Worm (Caenorhabditis elegans): Measurements from ENCODE around the gene srt-73.

The srt-73 gene

ce11 chrIV:7879017-7879416, at the start of gene srt-73:
TSS of gene srt-73 (plus strand) at chrIV:7879317.
- no peak for TF ChIP-seq cog-1 (tag; optimal IDR thresholded peaks at IDR 0.05)
- TF ChIP-seq ref-1 (GFP tag; conservative IDR thresholded peaks at IDR 0.05), result no peak
- no peak for TF ChIP-seq med-1 (GFP tag; optimal IDR thresholded peaks at IDR 0.05; ENCODE audit: insufficient read depth)
- TF ChIP-seq T22C8.4 (GFP tag; IDR thresholded peaks at IDR 0.05), result no peak
- TF ChIP-seq ztf-23 (GFP tag; IDR thresholded peaks at IDR 0.05), result no peak
- TF ChIP-seq ztf-29 (GFP tag; IDR thresholded peaks at IDR 0.05), result no peak
- no peak for TF ChIP-seq klf-2 (GFP tag; conservative IDR thresholded peaks at IDR 0.05)
- TF ChIP-seq flt-1 (GFP tag; IDR thresholded peaks at IDR 0.05), result no peak
- TF ChIP-seq tab-1 (GFP tag; IDR thresholded peaks at IDR 0.05), result no peak

- TF ChIP-seq med-1 (GFP tag; optimal IDR thresholded peaks at IDR 0.05; ENCODE audit: insufficient read depth) (no peak), ref-1 (GFP tag; conservative IDR thresholded peaks at IDR 0.05) (no peak)
Observed at ce11 chrIV:7830151-7830550, 49.0 kb upstream of the srt-73 start, which contains the start of gene mvb-12. TSS of gene mvb-12 (plus strand) at chrIV:7830525.

- no peak for TF ChIP-seq klf-2 (GFP tag; conservative IDR thresholded peaks at IDR 0.05)
Observed at ce11 chrIV:7834625-7835228, 44.4 kb upstream of the srt-73 start, which contains the start of gene erp-44.2. TSS of gene erp-44.2 (minus strand) at chrIV:7834675.

ce11 chrIV:7836030-7836429, 43.1 kb upstream of the srt-73 start:
- TF ChIP-seq med-1 (GFP tag; optimal IDR thresholded peaks at IDR 0.05; ENCODE audit: insufficient read depth) (no peak), klf-2 (GFP tag; conservative IDR thresholded peaks at IDR 0.05) (no peak), flt-1 (GFP tag; IDR thresholded peaks at IDR 0.05) (no peak), ztf-29 (GFP tag; IDR thresholded peaks at IDR 0.05) (no peak), ref-1 (GFP tag; conservative IDR thresholded peaks at IDR 0.05) (no peak), T22C8.4 (GFP tag; IDR thresholded peaks at IDR 0.05) (no peak), cog-1 (tag; optimal IDR thresholded peaks at IDR 0.05) (no peak), ztf-23 (GFP tag; IDR thresholded peaks at IDR 0.05) (no peak), tab-1 (GFP tag; IDR thresholded peaks at IDR 0.05) (no peak)

ce11 chrIV:7836491-7836890, 42.6 kb upstream of the srt-73 start:
- TF ChIP-seq ref-1 (GFP tag; conservative IDR thresholded peaks at IDR 0.05), result no peak
- TF ChIP-seq T22C8.4 (GFP tag; IDR thresholded peaks at IDR 0.05), result no peak
- TF ChIP-seq med-1 (GFP tag; optimal IDR thresholded peaks at IDR 0.05; ENCODE audit: insufficient read depth), result no peak
- no peak for TF ChIP-seq cog-1 (tag; optimal IDR thresholded peaks at IDR 0.05)
- TF ChIP-seq tab-1 (GFP tag; IDR thresholded peaks at IDR 0.05), result no peak
- TF ChIP-seq klf-2 (GFP tag; conservative IDR thresholded peaks at IDR 0.05), result no peak
- TF ChIP-seq flt-1 (GFP tag; IDR thresholded peaks at IDR 0.05), result no peak
- no peak for TF ChIP-seq ztf-23 (GFP tag; IDR thresholded peaks at IDR 0.05)
- TF ChIP-seq ztf-29 (GFP tag; IDR thresholded peaks at IDR 0.05), result no peak

ce11 chrIV:7838426-7838825, 40.7 kb upstream of the srt-73 start, which contains the start of gene C06A6.7:
TSS of gene C06A6.7 (minus strand) at chrIV:7838526.
- TF ChIP-seq flt-1 (GFP tag; IDR thresholded peaks at IDR 0.05), result no peak
- TF ChIP-seq ztf-23 (GFP tag; IDR thresholded peaks at IDR 0.05), result no peak
- no peak for TF ChIP-seq cog-1 (tag; optimal IDR thresholded peaks at IDR 0.05)
- TF ChIP-seq T22C8.4 (GFP tag; IDR thresholded peaks at IDR 0.05), result no peak

ce11 chrIV:7839923-7840322, 39.2 kb upstream of the srt-73 start:
- no peak for TF ChIP-seq T22C8.4 (GFP tag; IDR thresholded peaks at IDR 0.05)
- no peak for TF ChIP-seq cog-1 (tag; optimal IDR thresholded peaks at IDR 0.05)
- TF ChIP-seq tab-1 (GFP tag; IDR thresholded peaks at IDR 0.05), result no peak
- no peak for TF ChIP-seq ztf-23 (GFP tag; IDR thresholded peaks at IDR 0.05)

ce11 chrIV:7841218-7841617, 37.9 kb upstream of the srt-73 start:
- TF ChIP-seq cog-1 (tag; optimal IDR thresholded peaks at IDR 0.05) (no peak), ztf-23 (GFP tag; IDR thresholded peaks at IDR 0.05) (no peak), T22C8.4 (GFP tag; IDR thresholded peaks at IDR 0.05) (no peak), tab-1 (GFP tag; IDR thresholded peaks at IDR 0.05) (no peak), med-1 (GFP tag; optimal IDR thresholded peaks at IDR 0.05; ENCODE audit: insufficient read depth) (no peak), ref-1 (GFP tag; conservative IDR thresholded peaks at IDR 0.05) (no peak)

ce11 chrIV:7844333-7844973, 34.7 kb upstream of the srt-73 start:
- TF ChIP-seq med-1 (GFP tag; optimal IDR thresholded peaks at IDR 0.05; ENCODE audit: insufficient read depth), result no peak
- TF ChIP-seq klf-2 (GFP tag; conservative IDR thresholded peaks at IDR 0.05), result no peak
- no peak for TF ChIP-seq flt-1 (GFP tag; IDR thresholded peaks at IDR 0.05)
- TF ChIP-seq cog-1 (tag; optimal IDR thresholded peaks at IDR 0.05), result no peak
- TF ChIP-seq ztf-23 (GFP tag; IDR thresholded peaks at IDR 0.05), result no peak
- TF ChIP-seq ztf-29 (GFP tag; IDR thresholded peaks at IDR 0.05), result no peak
- TF ChIP-seq ref-1 (GFP tag; conservative IDR thresholded peaks at IDR 0.05), result no peak
- no peak for TF ChIP-seq tab-1 (GFP tag; IDR thresholded peaks at IDR 0.05)
- no peak for TF ChIP-seq T22C8.4 (GFP tag; IDR thresholded peaks at IDR 0.05)

- TF ChIP-seq ref-1 (GFP tag; conservative IDR thresholded peaks at IDR 0.05) (no peak; the same call in 1 of the 2 replicates), ztf-23 (GFP tag; IDR thresholded peaks at IDR 0.05) (0 out of 2 replicates have a peak, but pooled peaks have one; percentile 50), T22C8.4 (GFP tag; IDR thresholded peaks at IDR 0.05) (no peak), med-1 (GFP tag; optimal IDR thresholded peaks at IDR 0.05; ENCODE audit: insufficient read depth) (no peak), flt-1 (GFP tag; IDR thresholded peaks at IDR 0.05) (no peak; the same call in 1 of the 2 replicates), tab-1 (GFP tag; IDR thresholded peaks at IDR 0.05) (no peak), ztf-29 (GFP tag; IDR thresholded peaks at IDR 0.05) (0 out of 2 replicates have a peak, but pooled peaks have one; percentile 42), klf-2 (GFP tag; conservative IDR thresholded peaks at IDR 0.05) (no peak), cog-1 (tag; optimal IDR thresholded peaks at IDR 0.05) (peak; percentile 80)
Observed at ce11 chrIV:7845585-7845984, 33.5 kb upstream of the srt-73 start.

Data from whole organism, midembryonic.